Comparison of ENCODE assay signal across 5 worm cellular contexts in the genomic region with DNA sequence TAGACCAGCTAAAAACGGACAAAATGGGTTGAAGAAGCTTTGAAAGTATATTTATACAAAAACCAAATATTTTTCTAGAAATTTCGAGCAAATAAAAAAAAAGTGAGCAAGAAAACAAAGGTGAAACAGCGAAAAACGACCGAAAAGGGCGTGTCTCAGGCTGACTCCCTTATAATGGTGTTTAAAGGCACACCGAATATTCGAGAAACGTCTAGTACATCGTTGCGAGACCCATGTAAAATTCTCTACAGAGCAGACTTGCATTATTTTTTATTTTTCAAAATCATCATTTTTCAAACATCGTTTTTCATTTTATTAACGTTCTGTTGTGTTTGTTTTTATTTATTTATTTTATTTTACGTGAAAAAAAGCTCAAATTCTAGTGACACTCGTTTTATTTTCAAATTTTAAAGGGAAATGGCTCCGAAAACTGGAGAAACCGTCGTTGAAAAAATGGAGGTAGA.
TF ChIP-seq lines count a peak whose summit lies in the region.

Gene rpn-3, plus strand, starts transcription at position 414 of the 464 bp plus-strand sequence.

TF ChIP-seq in whole organism, L1 larva, 84 proteins besides CTCF, POLR2A, EP300 and RAD21 (continues in another document):
- TF ChIP-seq fkh-10 (GFP tag; optimal IDR thresholded peaks at IDR 0.05; lab: Kevin White, UChicago), result peak; percentile 89
- no peak for TF ChIP-seq sptf-1 (tag; optimal IDR thresholded peaks at IDR 0.05; lab: Kevin White, UChicago)
- peak; percentile 96 for TF ChIP-seq mab-9 (GFP tag; IDR thresholded peaks at IDR 0.05; lab: Robert Waterston, UW)
- TF ChIP-seq fkh-8 (tag; optimal IDR thresholded peaks at IDR 0.05; lab: Kevin White, UChicago), result peak; percentile 99
- peak; percentile 88 for TF ChIP-seq snpc-4 (tag; optimal IDR thresholded peaks at IDR 0.05; lab: Kevin White, UChicago)
- peak; percentile 61 for TF ChIP-seq nhr-76 (tag; optimal IDR thresholded peaks at IDR 0.05; lab: Kevin White, UChicago)
- TF ChIP-seq ceh-82 (tag; optimal IDR thresholded peaks at IDR 0.05; lab: Kevin White, UChicago), result peak; percentile 97 to 99 (median 98)
- TF ChIP-seq nhr-47 (tag; optimal IDR thresholded peaks at IDR 0.05; lab: Kevin White, UChicago), result peak; percentile 98
- TF ChIP-seq tlp-1 (tag; optimal IDR thresholded peaks at IDR 0.05; lab: Kevin White, UChicago), result no peak
- peak; percentile 99 for TF ChIP-seq aly-2 (tag; optimal IDR thresholded peaks at IDR 0.05; lab: Kevin White, UChicago)
- peak; percentile 85 for TF ChIP-seq blmp-1 (tag; optimal IDR thresholded peaks at IDR 0.05; lab: Kevin White, UChicago)
- peak; percentile 95 for TF ChIP-seq lin-39 (tag; optimal IDR thresholded peaks at IDR 0.05; lab: Kevin White, UChicago)
- TF ChIP-seq hlh-4 (tag; optimal IDR thresholded peaks at IDR 0.05; lab: Kevin White, UChicago), result no peak
- TF ChIP-seq dpl-1 (GFP tag; optimal IDR thresholded peaks at IDR 0.05; lab: Kevin White, UChicago), result peak; percentile 87 to 89 (median 89)
- no peak for TF ChIP-seq hlh-17 (GFP tag; optimal IDR thresholded peaks at IDR 0.05; lab: Kevin White, UChicago; ENCODE audit: borderline replicate concordance)
- no peak for TF ChIP-seq Y116A8C.19 (tag; optimal IDR thresholded peaks at IDR 0.05; lab: Kevin White, UChicago; ENCODE audit: borderline replicate concordance)

TF ChIP-seq in whole organism, L3 larva, 47 proteins besides CTCF, POLR2A, EP300 and RAD21 (continues in another document):
- TF ChIP-seq pqm-1 (tag; optimal IDR thresholded peaks at IDR 0.05; lab: Kevin White, UChicago) (peak; percentile 91), nhr-28 (tag; optimal IDR thresholded peaks at IDR 0.05; lab: Kevin White, UChicago) (peak; percentile 47), tbx-2 (tag; optimal IDR thresholded peaks at IDR 0.05; lab: Kevin White, UChicago) (peak; percentile 82), lsy-12 (tag; optimal IDR thresholded peaks at IDR 0.05; lab: Kevin White, UChicago) (peak; percentile 98), fkh-10 (GFP tag; optimal IDR thresholded peaks at IDR 0.05; lab: Kevin White, UChicago) (peak; percentile 94), unc-39 (tag; optimal IDR thresholded peaks at IDR 0.05; lab: Kevin White, UChicago) (no peak), ceh-9 (tag; optimal IDR thresholded peaks at IDR 0.05; lab: Kevin White, UChicago) (no peak), nfya-1 (tag; optimal IDR thresholded peaks at IDR 0.05; lab: Kevin White, UChicago; ENCODE audit: insufficient read depth) (peak; percentile 98), skn-1 (tag; optimal IDR thresholded peaks at IDR 0.05; lab: Kevin White, UChicago) (peak; percentile 100), hmg-11 (tag; optimal IDR thresholded peaks at IDR 0.05; lab: Kevin White, UChicago) (peak; percentile 95), lin-15B (tag; optimal IDR thresholded peaks at IDR 0.05; lab: Kevin White, UChicago) (peak; percentile 99), R02D3.7 (tag; optimal IDR thresholded peaks at IDR 0.05; lab: Kevin White, UChicago) (peak; percentile 88), mdl-1 (tag; optimal IDR thresholded peaks at IDR 0.05; lab: Kevin White, UChicago) (no peak), elt-3 (tag; optimal IDR thresholded peaks at IDR 0.05; lab: Kevin White, UChicago) (peak in 1 of 3 experiments; percentile 19), nhr-11 (tag; optimal IDR thresholded peaks at IDR 0.05; lab: Kevin White, UChicago) (peak; percentile 92), ztf-4 (tag; optimal IDR thresholded peaks at IDR 0.05; lab: Kevin White, UChicago) (peak; percentile 65), nhr-12 (tag; optimal IDR thresholded peaks at IDR 0.05; lab: Kevin White, UChicago) (no peak), ztf-11 (tag; optimal IDR thresholded peaks at IDR 0.05; lab: Kevin White, UChicago) (no peak)

TF ChIP-seq in whole organism, early embryonic, 17 proteins besides CTCF, POLR2A, EP300 and RAD21:
- TF ChIP-seq F13C5.2 (tag; optimal IDR thresholded peaks at IDR 0.05; lab: Kevin White, UChicago), result peak; percentile 84
- TF ChIP-seq ceh-36 (tag; optimal IDR thresholded peaks at IDR 0.05; lab: Kevin White, UChicago), result no peak
- 0 out of 2 replicates have a peak, but pooled peaks have one; percentile 27 for TF ChIP-seq pes-1 (GFP tag; IDR thresholded peaks at IDR 0.05; lab: Robert Waterston, UW)
- TF ChIP-seq tbx-11 (GFP tag; IDR thresholded peaks at IDR 0.05; lab: Robert Waterston, UW), result no peak

TF ChIP-seq in whole organism, midembryonic, 9 proteins besides CTCF, POLR2A, EP300 and RAD21:
- TF ChIP-seq ztf-23 (GFP tag; IDR thresholded peaks at IDR 0.05; lab: Robert Waterston, UW), result peak; percentile 78
- TF ChIP-seq flt-1 (GFP tag; IDR thresholded peaks at IDR 0.05; lab: Robert Waterston, UW), result peak; percentile 79
- peak; percentile 90 for TF ChIP-seq cog-1 (tag; optimal IDR thresholded peaks at IDR 0.05; lab: Kevin White, UChicago)
- no peak for TF ChIP-seq ref-1 (GFP tag; conservative IDR thresholded peaks at IDR 0.05; lab: Robert Waterston, UW)
TF ChIP-seq in whole organism, midembryonic: peak in this region for 3.

TF ChIP-seq in whole organism, young adult, 124 proteins besides CTCF, POLR2A, EP300 and RAD21 (continues in another document):
- TF ChIP-seq Y95B8A.8 (GFP tag; IDR thresholded peaks at IDR 0.05; lab: Robert Waterston, UW) (peak; percentile 75; the same call in 1 of the 2 replicates), F49E8.2 (tag; optimal IDR thresholded peaks at IDR 0.05; lab: Kevin White, UChicago; ENCODE audit: insufficient read depth) (peak; percentile 91), hmg-20 (GFP tag; IDR thresholded peaks at IDR 0.05; lab: Robert Waterston, UW) (0 out of 2 replicates have a peak, but pooled peaks have one; percentile 68), xnd-1 (tag; optimal IDR thresholded peaks at IDR 0.05; lab: Kevin White, UChicago) (peak; percentile 69), somi-1 (GFP tag; optimal IDR thresholded peaks at IDR 0.05; lab: Kevin White, UChicago) (peak; percentile 83), ccch-3 (GFP tag; optimal IDR thresholded peaks at IDR 0.05; lab: Kevin White, UChicago) (no peak), zim-3 (tag; optimal IDR thresholded peaks at IDR 0.05; lab: Kevin White, UChicago) (no peak), bed-2 (GFP tag; IDR thresholded peaks at IDR 0.05; lab: Robert Waterston, UW) (peak; percentile 76; the same call in 1 of the 2 replicates), lag-1 (GFP tag; IDR thresholded peaks at IDR 0.05; lab: Robert Waterston, UW) (no peak), gei-17 (GFP tag; optimal IDR thresholded peaks at IDR 0.05; lab: Kevin White, UChicago) (peak; percentile 77), tbp1 (GFP tag; optimal IDR thresholded peaks at IDR 0.05; lab: Kevin White, UChicago) (peak; percentile 79), ets-4 (GFP tag; optimal IDR thresholded peaks at IDR 0.05; lab: Kevin White, UChicago) (no peak), fkh-3 (tag; optimal IDR thresholded peaks at IDR 0.05; lab: Kevin White, UChicago) (no peak), dpff-1 (tag; optimal IDR thresholded peaks at IDR 0.05; lab: Kevin White, UChicago) (no peak), repo-1 (tag; optimal IDR thresholded peaks at IDR 0.05; lab: Kevin White, UChicago) (peak; percentile 90), B0336.3 (GFP tag; IDR thresholded peaks at IDR 0.05; lab: Robert Waterston, UW) (peak; percentile 85), ztf-18 (tag; optimal IDR thresholded peaks at IDR 0.05; lab: Kevin White, UChicago) (no peak), aptf-2 (GFP tag; conservative IDR thresholded peaks at IDR 0.05; lab: Robert Waterston, UW) (no peak), ceh-27 (GFP tag; optimal IDR thresholded peaks at IDR 0.05; lab: Kevin White, UChicago) (peak; percentile 90), ztf-3 (GFP tag; optimal IDR thresholded peaks at IDR 0.05; lab: Kevin White, UChicago) (peak; percentile 49), ekl-4 (GFP tag; IDR thresholded peaks at IDR 0.05; lab: Robert Waterston, UW) (peak; percentile 98), dox-1 (GFP tag; IDR thresholded peaks at IDR 0.05; lab: Robert Waterston, UW) (peak; percentile 84), F23B12.7 (tag; optimal IDR thresholded peaks at IDR 0.05; lab: Kevin White, UChicago; ENCODE audit: insufficient read depth) (peak; percentile 79), let-607 (tag; optimal IDR thresholded peaks at IDR 0.05; lab: Kevin White, UChicago) (peak in 1 of 2 experiments; percentile 92), hsf-1 (GFP tag; IDR thresholded peaks at IDR 0.05; lab: Robert Waterston, UW) (peak; percentile 100), snpc-1.1 (tag; optimal IDR thresholded peaks at IDR 0.05; lab: Kevin White, UChicago; ENCODE audit: insufficient read depth) (peak; percentile 60), C17E4.6 (GFP tag; IDR thresholded peaks at IDR 0.05; lab: Robert Waterston, UW) (peak; percentile 89; the same call in 1 of the 2 replicates), egl-18 (GFP tag; IDR thresholded peaks at IDR 0.05; lab: Robert Waterston, UW) (no peak), ceh-79 (tag; optimal IDR thresholded peaks at IDR 0.05; lab: Kevin White, UChicago) (peak; percentile 79), ceh-100 (GFP tag; IDR thresholded peaks at IDR 0.05; lab: Robert Waterston, UW) (peak; percentile 78), ZK185.1 (tag; optimal IDR thresholded peaks at IDR 0.05; lab: Kevin White, UChicago; ENCODE audit: poor library complexity, severe bottlenecking) (peak; percentile 89), Y53G8AR.9 (GFP tag; conservative IDR thresholded peaks at IDR 0.05; lab: Robert Waterston, UW) (peak; percentile 97), T07F8.4 (tag; optimal IDR thresholded peaks at IDR 0.05; lab: Kevin White, UChicago) (no peak), dpl-1 (GFP tag; optimal IDR thresholded peaks at IDR 0.05; lab: Kevin White, UChicago) (peak; percentile 64), aptf-3 (GFP tag; IDR thresholded peaks at IDR 0.05; lab: Robert Waterston, UW) (0 out of 2 replicates have a peak, but pooled peaks have one; percentile 32), Y56A3A.18 (GFP tag; IDR thresholded peaks at IDR 0.05; lab: Robert Waterston, UW) (peak; percentile 71), nhr-179 (tag; optimal IDR thresholded peaks at IDR 0.05; lab: Kevin White, UChicago) (no peak), mcd-1 (GFP tag; IDR thresholded peaks at IDR 0.05; lab: Robert Waterston, UW) (peak; percentile 99), K12H6.12 (tag; optimal IDR thresholded peaks at IDR 0.05; lab: Kevin White, UChicago) (peak; percentile 80), F22D6.2 (tag; optimal IDR thresholded peaks at IDR 0.05; lab: Kevin White, UChicago) (peak; percentile 85), lsl-1 (GFP tag; optimal IDR thresholded peaks at IDR 0.05; lab: Kevin White, UChicago) (peak; percentile 61), die-1 (tag; optimal IDR thresholded peaks at IDR 0.05; lab: Kevin White, UChicago) (no peak), B0019.2 (GFP tag; conservative IDR thresholded peaks at IDR 0.05; lab: Robert Waterston, UW) (peak; percentile 58; the same call in 1 of the 2 replicates), unc-62 (GFP tag; optimal IDR thresholded peaks at IDR 0.05; lab: Kevin White, UChicago) (peak; percentile 2), Y67H2A.10 (GFP tag; conservative IDR thresholded peaks at IDR 0.05; lab: Robert Waterston, UW) (peak; percentile 87)

Comparison
In these comparisons a context has a peak if more than half of its experiments do, and no peak if none do; other contexts are left out.
1. Of the 8 proteins assayed by ChIP-seq in both whole organism, young adult and whole organism, L1 larva: peak only in whole organism, young adult: unc-62; only in whole organism, L1 larva: ama-1 and nhr-90; in both: dpl-1, efl-1, lin-35, snpc-4 and unc-130; in neither: 0.